Fruit fly (Drosophila melanogaster) Kc167 (cell line): ENCODE results near the gene CG8036.

Source experiments
- Myc ChIP-seq: fragments of >200 bp; optimal IDR thresholded peaks from 2 replicates; lab custom pipeline; 2017; ENCODE audit warnings: missing external identifiers
- h ChIP-seq: fragments of >200 bp; optimal IDR thresholded peaks from 3 replicates; lab custom pipeline; 2018; ENCODE audit warnings: missing external identifiers
- psq ChIP-seq: fragments of >200 bp; optimal IDR thresholded peaks from 2 replicates; lab custom pipeline; 2017; ENCODE audit warnings: missing external identifiers
- ttk ChIP-seq: sonication (Bioruptor generic); optimal IDR thresholded peaks from 2 replicates; lab custom pipeline; 2017; ENCODE audit warnings: missing external identifiers

- TF ChIP-seq psq (no peak), Myc (lab: Kevin White, UChicago) (no peak), h (lab: Kevin White, UChicago) (no peak), ttk (lab: Kevin White, UChicago) (no peak)
Observed at dm6 chr3R:8711890-8712449, 44.3 kb downstream of the CG8036 start.
